Worm (Caenorhabditis elegans) whole organism, late embryonic: ENCODE data around the gene T19C3.2.

Source experiments
- C38D4.7 ChIP-seq: fragments of 200-800 bp; sonication (Bioruptor generic); optimal IDR thresholded peaks from 2 replicates; lab custom pipeline; 2018; ENCODE audit warnings: mild to moderate bottlenecking, missing genetic modification characterization, moderate library complexity, missing compliant biosample characterization
- F13H6.1 ChIP-seq: sonication (generic microtip); optimal IDR thresholded peaks from 2 replicates; lab custom pipeline; 2016; ENCODE audit warnings: missing genetic modification characterization, missing compliant biosample characterization
- T23F11.4 ChIP-seq: fragments of 200-800 bp; sonication (Bioruptor generic); optimal IDR thresholded peaks from 2 replicates; lab custom pipeline; 2018; ENCODE audit warnings: mild to moderate bottlenecking, missing genetic modification characterization, missing compliant biosample characterization
- Y22D7AL.16 ChIP-seq: sonication (generic microtip); optimal IDR thresholded peaks from 2 replicates; lab custom pipeline; 2016; ENCODE audit warnings: missing genetic modification characterization, missing compliant biosample characterization
- ahr-1 ChIP-seq: sonication (generic microtip); optimal IDR thresholded peaks from 2 replicates; lab custom pipeline; 2016; ENCODE audit warnings: missing genetic modification characterization, missing compliant biosample characterization
- ama-1 ChIP-seq: fragments of 150-350 bp; optimal IDR thresholded peaks from 2 replicates; lab custom pipeline; 2014
- ceh-19 ChIP-seq: fragments of 200-800 bp; sonication (Bioruptor generic); optimal IDR thresholded peaks from 2 replicates; lab custom pipeline; 2018; ENCODE audit warnings: mild to moderate bottlenecking, missing genetic modification characterization, missing compliant biosample characterization
- ceh-31 ChIP-seq: sonication (generic microtip); optimal IDR thresholded peaks from 2 replicates; lab custom pipeline; 2016; ENCODE audit warnings: missing genetic modification characterization, missing compliant biosample characterization
- ceh-34 ChIP-seq: sonication (generic microtip); optimal IDR thresholded peaks from 2 replicates; lab custom pipeline; 2016; ENCODE audit warnings: mild to moderate bottlenecking, missing genetic modification characterization, missing compliant biosample characterization
- ceh-45 ChIP-seq: fragments of 200-800 bp; sonication (Bioruptor generic); IDR thresholded peaks from 2 replicates; pipeline ENCODE4 v1.3.6; 2022; ENCODE audit warnings: missing genetic modification reagents, missing genetic modification characterization, missing compliant biosample characterization
- elt-2 ChIP-seq: sonication (generic microtip); optimal IDR thresholded peaks from 2 replicates; lab custom pipeline; 2016; ENCODE audit warnings: missing genetic modification reagents, missing genetic modification characterization, missing compliant biosample characterization
- elt-4 ChIP-seq: sonication (generic microtip); optimal IDR thresholded peaks from 2 replicates; lab custom pipeline; 2016; ENCODE audit warnings: missing genetic modification characterization, missing compliant biosample characterization
- ets-4 ChIP-seq: sonication (generic microtip); optimal IDR thresholded peaks from 2 replicates; lab custom pipeline; 2016; ENCODE audit warnings: missing genetic modification characterization, missing compliant biosample characterization
- eyg-1 ChIP-seq: sonication (generic microtip); optimal IDR thresholded peaks from 2 replicates; lab custom pipeline; 2016; ENCODE audit warnings: missing genotype, missing genetic modification characterization, missing compliant biosample characterization
- fax-1 ChIP-seq: sonication (generic microtip); optimal IDR thresholded peaks from 2 replicates; lab custom pipeline; 2016; ENCODE audit warnings: missing genotype, missing genetic modification characterization, missing compliant biosample characterization
- hlh-15 ChIP-seq: sonication (generic microtip); optimal IDR thresholded peaks from 2 replicates; lab custom pipeline; 2016; ENCODE audit warnings: missing genetic modification characterization, missing compliant biosample characterization
- lin-11 ChIP-seq: fragments of 200-800 bp; sonication (Bioruptor generic); optimal IDR thresholded peaks from 2 replicates; lab custom pipeline; 2018; ENCODE audit warnings: mild to moderate bottlenecking, missing genetic modification characterization, missing compliant biosample characterization
- madf-2 ChIP-seq: sonication (generic microtip); optimal IDR thresholded peaks from 2 replicates; lab custom pipeline; 2017; ENCODE audit warnings: missing genetic modification characterization, missing compliant biosample characterization
- nhr-11 ChIP-seq: fragments of 150-350 bp; optimal IDR thresholded peaks from 2 replicates; lab custom pipeline; 2014; ENCODE audit warnings: missing biosample characterization, missing genetic modification characterization
- nhr-232 ChIP-seq: sonication (generic microtip); optimal IDR thresholded peaks from 2 replicates; lab custom pipeline; 2016; ENCODE audit warnings: missing genetic modification characterization, missing compliant biosample characterization
- npax-4 ChIP-seq: sonication (generic microtip); optimal IDR thresholded peaks from 2 replicates; lab custom pipeline; 2016; ENCODE audit warnings: missing genetic modification characterization, missing compliant biosample characterization
- pag-3 ChIP-seq: sonication (generic microtip); optimal IDR thresholded peaks from 2 replicates; lab custom pipeline; 2016; ENCODE audit warnings: missing compliant biosample characterization, missing genetic modification characterization, borderline replicate concordance
- pat-9 ChIP-seq: fragments of 200-800 bp; sonication (Bioruptor generic); optimal IDR thresholded peaks from 2 replicates; lab custom pipeline; 2018; ENCODE audit warnings: mild to moderate bottlenecking, missing genetic modification characterization, moderate library complexity, missing compliant biosample characterization
- pax-1 ChIP-seq: fragments of 150-350 bp; optimal IDR thresholded peaks from 2 replicates; lab custom pipeline; 2014; ENCODE audit warnings: missing biosample characterization, missing genetic modification characterization
- pha-2 ChIP-seq: sonication (generic microtip); optimal IDR thresholded peaks from 2 replicates; lab custom pipeline; 2017; ENCODE audit warnings: mild to moderate bottlenecking, missing genetic modification characterization, missing compliant biosample characterization
- ref-2 ChIP-seq: sonication (generic microtip); optimal IDR thresholded peaks from 2 replicates; lab custom pipeline; 2016; ENCODE audit warnings: missing genetic modification characterization, missing compliant biosample characterization
- rnt-1 ChIP-seq: sonication (generic microtip); optimal IDR thresholded peaks from 2 replicates; lab custom pipeline; 2016; ENCODE audit warnings: missing genetic modification characterization, missing compliant biosample characterization
- sdc-2 ChIP-seq: sonication (generic microtip); optimal IDR thresholded peaks from 2 replicates; lab custom pipeline; 2016; ENCODE audit warnings: missing genotype, missing genetic modification characterization, missing compliant biosample characterization
- sox-2 ChIP-seq: fragments of 200-800 bp; sonication (Bioruptor generic); IDR thresholded peaks from 2 replicates; pipeline ENCODE4 v1.3.6; 2022; ENCODE audit warnings: missing genetic modification reagents, missing genetic modification characterization, missing compliant biosample characterization
- sox-4 ChIP-seq: sonication (generic microtip); optimal IDR thresholded peaks from 2 replicates; lab custom pipeline; 2017; ENCODE audit warnings: mild to moderate bottlenecking, missing genetic modification characterization, inconsistent platforms, missing compliant biosample characterization
- tbx-2 ChIP-seq: sonication (generic microtip); optimal IDR thresholded peaks from 2 replicates; lab custom pipeline; 2016; ENCODE audit warnings: missing genetic modification characterization, missing compliant biosample characterization
- ttx-3 ChIP-seq: sonication (generic microtip); optimal IDR thresholded peaks from 2 replicates; lab custom pipeline; 2016; ENCODE audit warnings: missing genetic modification reagents, missing genetic modification characterization, missing compliant biosample characterization
- unc-42 ChIP-seq: sonication (generic microtip); optimal IDR thresholded peaks from 2 replicates; lab custom pipeline; 2016; ENCODE audit warnings: missing genotype, missing genetic modification characterization, missing compliant biosample characterization
- unc-55 ChIP-seq: sonication (generic microtip); optimal IDR thresholded peaks from 2 replicates; lab custom pipeline; 2017; ENCODE audit warnings: missing biosample characterization, missing genetic modification reagents, missing genetic modification characterization

T19C3.2 gene

DNA sequence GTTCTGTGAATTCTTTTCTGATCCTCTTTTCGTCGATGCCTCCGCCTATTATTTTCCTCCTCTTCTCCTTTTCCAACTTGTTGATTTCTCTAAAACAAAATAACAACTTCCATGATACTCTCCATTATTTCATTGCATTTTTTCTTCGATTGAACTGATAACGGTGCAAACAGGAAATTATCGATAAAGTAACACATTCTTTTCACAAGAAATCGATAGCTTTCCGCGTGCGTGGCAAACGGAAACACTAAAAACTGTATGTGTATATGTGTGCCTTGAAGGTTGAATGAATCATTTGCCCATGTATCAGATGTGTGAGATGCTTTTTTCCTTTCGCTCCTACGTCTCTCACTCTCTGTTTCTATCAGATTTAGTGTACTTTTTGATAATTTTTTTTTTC, 34.2 kb upstream of the T19C3.2 start:
- TF ChIP-seq npax-4 (tag; lab: Kevin White, UChicago): no peak
- no peak for TF ChIP-seq pag-3 (tag; lab: Kevin White, UChicago)
- TF ChIP-seq ceh-19 (GFP tag; lab: Kevin White, UChicago): no peak
- peak; percentile 16 for TF ChIP-seq elt-2 (tag; lab: Kevin White, UChicago)
- TF ChIP-seq nhr-11 (tag; lab: Kevin White, UChicago): no peak
- TF ChIP-seq, all 69 proteins: peak for 1

DNA sequence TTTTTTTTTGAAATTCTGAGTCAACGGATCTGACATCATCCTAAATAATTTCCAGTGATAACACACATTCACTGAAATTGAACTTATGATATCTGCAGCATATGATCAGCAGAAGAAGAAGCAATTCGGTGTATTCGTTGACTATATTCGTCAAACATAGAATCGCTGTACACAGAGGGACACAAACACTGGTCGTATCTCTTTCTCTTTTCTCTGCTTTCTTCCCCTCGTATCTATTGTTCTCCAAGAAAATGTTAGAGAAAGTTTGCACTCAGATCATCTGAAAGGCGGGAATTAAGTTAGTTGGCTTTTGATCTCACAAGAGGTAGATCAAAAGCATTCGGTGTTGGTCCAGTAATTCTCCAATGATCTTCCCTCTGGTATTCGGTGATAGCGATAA, 33.2 kb upstream of the T19C3.2 start:
- TF ChIP-seq ahr-1 (tag; lab: Kevin White, UChicago) (no peak), lin-11 (tag; lab: Kevin White, UChicago) (no peak), ceh-31 (tag; lab: Kevin White, UChicago) (no peak), elt-4 (no peak), tbx-2 (tag; lab: Kevin White, UChicago) (no peak), sox-4 (tag; lab: Kevin White, UChicago) (no peak), sox-2 (no peak), F13H6.1 (no peak), T23F11.4 (no peak)

ce11 chrIII:649935-650334, 32.6 kb upstream of the T19C3.2 start:
- TF ChIP-seq madf-2 (no peak), sox-4 (tag; lab: Kevin White, UChicago) (no peak), rnt-1 (tag; lab: Kevin White, UChicago) (no peak), unc-42 (tag; lab: Kevin White, UChicago) (no peak)
- TF ChIP-seq, all 69 proteins: peak for 0

- TF ChIP-seq ceh-31 (tag; lab: Kevin White, UChicago) (peak; percentile 5), tbx-2 (tag; lab: Kevin White, UChicago) (peak; percentile 22), F13H6.1 (no peak), eyg-1 (tag; lab: Kevin White, UChicago) (peak; percentile 5), ceh-45 (GFP tag; lab: Robert Waterston, UW) (no peak), ceh-34 (peak; percentile 2)
Measured at ce11 chrIII:647248-647647, 29.9 kb upstream of the T19C3.2 start.

- TF ChIP-seq tbx-2 (tag; lab: Kevin White, UChicago) (no peak), ceh-45 (GFP tag; lab: Robert Waterston, UW) (no peak), ets-4 (tag; lab: Kevin White, UChicago) (no peak), elt-4 (no peak), C38D4.7 (GFP tag; lab: Kevin White, UChicago) (no peak), ttx-3 (tag; lab: Kevin White, UChicago) (no peak), ama-1 (lab: Kevin White, UChicago) (no peak), pha-2 (tag; lab: Kevin White, UChicago) (no peak), ref-2 (tag; lab: Kevin White, UChicago) (no peak), sox-2 (no peak), nhr-232 (no peak), Y22D7AL.16 (no peak), sdc-2 (tag; lab: Kevin White, UChicago) (no peak)
Measured at ce11 chrIII:646454-646853, 29.1 kb upstream of the T19C3.2 start, which contains the start of gene orai-1. TSS of gene orai-1 (plus strand) at chrIII:646754.

ce11 chrIII:644660-645059, 27.3 kb upstream of the T19C3.2 start:
- no peak for TF ChIP-seq ceh-45 (GFP tag; lab: Robert Waterston, UW)
- TF ChIP-seq ama-1 (lab: Kevin White, UChicago): no peak
- no peak for TF ChIP-seq tbx-2 (tag; lab: Kevin White, UChicago)
- TF ChIP-seq hlh-15 (tag; lab: Kevin White, UChicago): no peak
- no peak for TF ChIP-seq rnt-1 (tag; lab: Kevin White, UChicago)

ce11 chrIII:641759-642158, 24.4 kb upstream of the T19C3.2 start, which contains the start of gene W06E11.1:
TSS of gene W06E11.1 (plus strand) at chrIII:642059.
- no peak for TF ChIP-seq unc-55 (GFP tag; lab: Kevin White, UChicago)
- no peak for TF ChIP-seq pax-1 (tag; lab: Kevin White, UChicago)
- TF ChIP-seq pat-9 (tag; lab: Kevin White, UChicago): no peak
- TF ChIP-seq ceh-31 (tag; lab: Kevin White, UChicago): no peak
- TF ChIP-seq fax-1 (tag; lab: Kevin White, UChicago): no peak
- no peak for TF ChIP-seq sox-2
- TF ChIP-seq sox-4 (tag; lab: Kevin White, UChicago): no peak
- TF ChIP-seq, all 69 proteins: peak for 0
